In the genomic region with DNA sequence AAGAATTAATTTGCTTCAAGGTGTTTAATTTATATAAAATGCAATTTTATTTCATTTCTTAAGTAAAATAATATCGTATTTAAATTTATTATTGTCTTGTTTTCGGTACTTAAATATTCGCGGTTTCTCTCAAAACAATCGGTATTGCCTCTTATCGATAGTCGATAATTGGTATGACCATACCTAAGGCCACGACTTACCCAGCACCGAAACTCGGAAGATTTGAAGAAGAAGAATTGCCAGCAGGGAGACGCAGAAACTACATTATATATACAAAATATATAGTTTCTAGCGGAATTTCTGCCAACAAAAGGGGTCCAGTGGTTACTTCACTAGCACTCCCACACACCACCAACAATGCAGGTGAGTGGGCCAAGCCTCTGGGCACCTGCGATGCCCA, we compare ENCODE assay signal across 3 fruit fly cellular contexts.
A peak's percentile ranks its signal among the peaks of the same experiment; 100 is the strongest.
TF ChIP-seq lines count a peak whose summit lies in the region.

No protein-coding gene starts in this region.

- no peak for TF ChIP-seq CTCF in whole organism, embryonic (GFP tag; optimal IDR thresholded peaks at IDR 0.05; lab: Kevin White, UChicago)

TF ChIP-seq in whole organism, adult, 20 proteins besides CTCF, POLR2A, EP300 and RAD21:
- no peak for TF ChIP-seq CG7045 (GFP tag; optimal IDR thresholded peaks at IDR 0.05; lab: Kevin White, UChicago)
- TF ChIP-seq bab1 (GFP tag; optimal IDR thresholded peaks at IDR 0.05; lab: Kevin White, UChicago): peak; percentile 59

TF ChIP-seq in whole organism, embryonic, 481 proteins besides CTCF, POLR2A, EP300 and RAD21 (continues in another document):
- TF ChIP-seq CG3847 (GFP tag; IDR thresholded peaks at IDR 0.05; lab: Robert Waterston, UW) (no peak), CG2712 (tag; optimal IDR thresholded peaks at IDR 0.05; lab: Kevin White, UChicago) (no peak), CG10959 (GFP tag; IDR thresholded peaks at IDR 0.05; lab: Robert Waterston, UW) (no peak), CG16863 (GFP tag; optimal IDR thresholded peaks at IDR 0.05; lab: Kevin White, UChicago) (no peak), emc (GFP tag; optimal IDR thresholded peaks at IDR 0.05; lab: Kevin White, UChicago) (no peak), Camta (GFP tag; optimal IDR thresholded peaks at IDR 0.05; lab: Kevin White, UChicago) (no peak), bsh (GFP tag; optimal IDR thresholded peaks at IDR 0.05; lab: Kevin White, UChicago) (no peak), pan (optimal IDR thresholded peaks at IDR 0.05; lab: Kevin White, UChicago) (no peak), pan (GFP tag; optimal IDR thresholded peaks at IDR 0.05 in 1 of 2, IDR thresholded peaks at IDR 0.05 in 1 of 2) (no peak), CG16779 (GFP tag; IDR thresholded peaks at IDR 0.05; lab: Robert Waterston, UW) (no peak), Doc3 (GFP tag; IDR thresholded peaks at IDR 0.05; lab: Robert Waterston, UW; ENCODE audit: partially characterized antibody) (peak; percentile 60), Dip2 (GFP tag; IDR thresholded peaks at IDR 0.05; lab: Robert Waterston, UW) (no peak), Chrac-16 (GFP tag; optimal IDR thresholded peaks at IDR 0.05; lab: Kevin White, UChicago) (no peak), CG9727 (GFP tag; optimal IDR thresholded peaks at IDR 0.05; lab: Kevin White, UChicago) (no peak), lilli (GFP tag; optimal IDR thresholded peaks at IDR 0.05; lab: Kevin White, UChicago) (no peak), CG31224 (GFP tag; IDR thresholded peaks at IDR 0.05; lab: Robert Waterston, UW) (no peak), twi (tag; optimal IDR thresholded peaks at IDR 0.05; lab: Kevin White, UChicago) (no peak), btn (GFP tag; optimal IDR thresholded peaks at IDR 0.05; lab: Kevin White, UChicago) (no peak), CG14710 (tag; optimal IDR thresholded peaks at IDR 0.05; lab: Kevin White, UChicago) (peak; percentile 35), lab (GFP tag; optimal IDR thresholded peaks at IDR 0.05; lab: Kevin White, UChicago) (no peak), CG33213 (GFP tag; optimal IDR thresholded peaks at IDR 0.05; lab: Kevin White, UChicago) (no peak), CG11247 (GFP tag; IDR thresholded peaks at IDR 0.05; lab: Robert Waterston, UW) (no peak), CG6791 (GFP tag; IDR thresholded peaks at IDR 0.05; lab: Robert Waterston, UW; ENCODE audit: partially characterized antibody) (peak; percentile 77), Side (GFP tag; optimal IDR thresholded peaks at IDR 0.05; lab: Kevin White, UChicago) (no peak), CkIIα-i1 (GFP tag; IDR thresholded peaks at IDR 0.05; lab: Robert Waterston, UW) (no peak), caup (GFP tag; optimal IDR thresholded peaks at IDR 0.05; lab: Kevin White, UChicago; ENCODE audit: severe bottlenecking) (no peak), nerfin-1 (tag; optimal IDR thresholded peaks at IDR 0.05; lab: Kevin White, UChicago) (no peak), MESR4 (GFP tag; optimal IDR thresholded peaks at IDR 0.05; lab: Kevin White, UChicago) (peak; percentile 80), wor (GFP tag; IDR thresholded peaks at IDR 0.05; lab: Robert Waterston, UW) (no peak), chif (GFP tag; optimal IDR thresholded peaks at IDR 0.05; lab: Kevin White, UChicago) (no peak), CG6654 (GFP tag; optimal IDR thresholded peaks at IDR 0.05; lab: Kevin White, UChicago) (no peak), Hr3 (GFP tag; optimal IDR thresholded peaks at IDR 0.05; lab: Kevin White, UChicago) (no peak), ftz-f1 (GFP tag; optimal IDR thresholded peaks at IDR 0.05; lab: Kevin White, UChicago) (peak; percentile 93), CG11560 (tag; IDR thresholded peaks at IDR 0.05; lab: Robert Waterston, UW) (no peak), gcm (GFP tag; optimal IDR thresholded peaks at IDR 0.05; lab: Kevin White, UChicago) (no peak), CG9817 (tag; optimal IDR thresholded peaks at IDR 0.05; lab: Kevin White, UChicago) (no peak), BEAF-32 (GFP tag; optimal IDR thresholded peaks at IDR 0.05; lab: Kevin White, UChicago) (peak; percentile 75), PHDP (tag; optimal IDR thresholded peaks at IDR 0.05; lab: Kevin White, UChicago) (no peak), D (optimal IDR thresholded peaks at IDR 0.05; lab: Kevin White, UChicago) (no peak), D (GFP tag; optimal IDR thresholded peaks at IDR 0.05; lab: Kevin White, UChicago) (no peak), CG16813 (GFP tag; IDR thresholded peaks at IDR 0.05; lab: Robert Waterston, UW; ENCODE audit: partially characterized antibody) (peak; percentile 55; the same call in 2 of the 3 replicates), odd (GFP tag; optimal IDR thresholded peaks at IDR 0.05; lab: Kevin White, UChicago) (no peak), Oaz (GFP tag; IDR thresholded peaks at IDR 0.05; lab: Robert Waterston, UW) (no peak), CG3065 (GFP tag; optimal IDR thresholded peaks at IDR 0.05; lab: Kevin White, UChicago) (no peak)

TF ChIP-seq in whole organism, prepupa, 60 proteins besides CTCF, POLR2A, EP300 and RAD21:
- no peak for TF ChIP-seq Hr38 (GFP tag; optimal IDR thresholded peaks at IDR 0.05; lab: Kevin White, UChicago)
- TF ChIP-seq Eip75B (GFP tag; optimal IDR thresholded peaks at IDR 0.05; lab: Kevin White, UChicago): no peak
- no peak for TF ChIP-seq eg (GFP tag; IDR thresholded peaks at IDR 0.05; lab: Robert Waterston, UW)
- peak; percentile 88 for TF ChIP-seq CG6276 (GFP tag; optimal IDR thresholded peaks at IDR 0.05; lab: Kevin White, UChicago)
